Worm (Caenorhabditis elegans): Measurements from ENCODE around the gene F19F10.11.

Gene F19F10.11

DNA sequence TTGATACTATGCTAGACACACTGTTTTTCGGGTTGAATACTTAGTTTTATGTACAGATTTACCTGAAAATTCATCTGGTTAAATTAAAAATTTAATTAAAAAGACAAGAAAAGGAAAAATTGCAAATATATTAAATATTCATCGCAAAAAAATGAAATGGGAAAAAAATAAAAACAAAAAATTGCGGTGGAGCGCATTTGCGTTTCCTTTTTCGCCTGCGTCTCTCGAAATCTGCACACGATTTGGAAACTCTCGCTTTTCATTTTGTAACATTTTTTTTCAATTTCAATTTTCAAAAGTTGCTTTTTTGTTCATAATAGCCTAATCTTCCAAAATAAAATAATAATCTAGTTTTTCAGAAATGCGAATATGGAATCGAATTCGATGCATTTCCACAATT is at the start of gene F19F10.11, which contains the start of gene C50E3.5:
F19F10.11 (minus strand) TSS at position 68 of the 400 bp plus-strand sequence.
C50E3.5 (plus strand) TSS at position 360 of the 400 bp plus-strand sequence.
- TF ChIP-seq snpc-1.3 (tag; optimal IDR thresholded peaks at IDR 0.05; ENCODE audit: insufficient read depth): peak; percentile 60
- no peak for TF ChIP-seq D2030.7 (GFP tag; IDR thresholded peaks at IDR 0.05)
- peak; percentile 35 for TF ChIP-seq snpc-3.4 (tag; optimal IDR thresholded peaks at IDR 0.05)
- TF ChIP-seq sea-2 (GFP tag; IDR thresholded peaks at IDR 0.05): no peak
- TF ChIP-seq die-1 (tag; optimal IDR thresholded peaks at IDR 0.05): no peak
- TF ChIP-seq tbp1 (GFP tag; optimal IDR thresholded peaks at IDR 0.05): no peak
- TF ChIP-seq dox-1 (GFP tag; IDR thresholded peaks at IDR 0.05): 0 out of 2 replicates have a peak, but pooled peaks have one; percentile 27
- TF ChIP-seq attf-3 (GFP tag; conservative IDR thresholded peaks at IDR 0.05): no peak
- TF ChIP-seq mcd-1 (GFP tag; IDR thresholded peaks at IDR 0.05): peak; percentile 95
- no peak for TF ChIP-seq T07F8.4 (tag; optimal IDR thresholded peaks at IDR 0.05)
- TF ChIP-seq lin-54 (GFP tag; optimal IDR thresholded peaks at IDR 0.05): peak; percentile 30
- no peak for TF ChIP-seq pbrm-1 (GFP tag; IDR thresholded peaks at IDR 0.05)
- TF ChIP-seq Y79H2A.3 (GFP tag; conservative IDR thresholded peaks at IDR 0.05): no peak
- no peak for TF ChIP-seq F57C9.4 (tag; optimal IDR thresholded peaks at IDR 0.05)
- no peak for TF ChIP-seq unc-130 (GFP tag; optimal IDR thresholded peaks at IDR 0.05)
- TF ChIP-seq hmg-1.2 (GFP tag; IDR thresholded peaks at IDR 0.05): peak; percentile 98
- TF ChIP-seq snpc-1.1 (tag; optimal IDR thresholded peaks at IDR 0.05; ENCODE audit: insufficient read depth): peak; percentile 12
- TF ChIP-seq attf-5 (GFP tag; optimal IDR thresholded peaks at IDR 0.05): peak; percentile 91
- TF ChIP-seq lsl-1 (GFP tag; optimal IDR thresholded peaks at IDR 0.05): peak; percentile 28
- peak; percentile 60 for TF ChIP-seq madf-6 (GFP tag; IDR thresholded peaks at IDR 0.05)
- no peak for TF ChIP-seq zim-3 (tag; optimal IDR thresholded peaks at IDR 0.05)
- TF ChIP-seq hrde-1 (tag; optimal IDR thresholded peaks at IDR 0.05; ENCODE audit: borderline replicate concordance): no peak
- no peak for TF ChIP-seq Y95B8A.8 (GFP tag; IDR thresholded peaks at IDR 0.05)
- TF ChIP-seq Y67H2A.10 (GFP tag; conservative IDR thresholded peaks at IDR 0.05): no peak
- TF ChIP-seq sptf-2 (GFP tag; optimal IDR thresholded peaks at IDR 0.05): no peak
- TF ChIP-seq lin-35 (GFP tag; optimal IDR thresholded peaks at IDR 0.05): peak in 1 of 3 experiments; percentile 50
- peak; percentile 29 for TF ChIP-seq ztf-18 (tag; optimal IDR thresholded peaks at IDR 0.05)
- no peak for TF ChIP-seq somi-1 (GFP tag; optimal IDR thresholded peaks at IDR 0.05)
- TF ChIP-seq tlf-1 (GFP tag; optimal IDR thresholded peaks at IDR 0.05): no peak
- no peak for TF ChIP-seq hlh-12 (tag; optimal IDR thresholded peaks at IDR 0.05)
- no peak for TF ChIP-seq snpc-4 (GFP tag; optimal IDR thresholded peaks at IDR 0.05)
- peak in 3 of 4 experiments; percentile 12 to 34 (median 18) for TF ChIP-seq snpc-4 (tag; optimal IDR thresholded peaks at IDR 0.05)
- peak; percentile 45 for TF ChIP-seq F23B12.7 (tag; optimal IDR thresholded peaks at IDR 0.05; ENCODE audit: insufficient read depth)
- TF ChIP-seq T26A5.8 (tag; optimal IDR thresholded peaks at IDR 0.05): no peak
- TF ChIP-seq nhr-120 (GFP tag; IDR thresholded peaks at IDR 0.05): no peak
- no peak for TF ChIP-seq C17E4.6 (GFP tag; IDR thresholded peaks at IDR 0.05)

DNA sequence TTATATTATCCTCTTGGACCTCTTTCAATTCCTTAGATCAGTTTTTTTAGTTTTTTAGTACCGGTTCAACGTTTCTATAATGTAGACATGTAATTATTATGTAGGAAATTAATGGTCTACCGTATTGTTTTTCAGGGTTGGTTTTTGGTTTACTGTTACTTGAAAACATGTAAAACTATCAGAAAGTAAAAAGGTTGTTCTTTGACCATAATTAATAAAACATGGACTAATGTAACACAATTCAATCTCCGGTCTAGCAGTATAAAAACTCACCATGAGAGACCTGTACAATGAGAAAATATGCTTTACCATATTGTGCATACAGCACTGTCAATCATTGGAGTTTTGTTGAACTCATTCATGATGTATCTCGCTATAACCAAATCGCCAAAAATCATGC is 48.0 kb upstream of the F19F10.11 start, which contains the start of gene srd-29:
srd-29 (plus strand) TSS at position 301 of the 400 bp plus-strand sequence.
- TF ChIP-seq ceh-27 (GFP tag; optimal IDR thresholded peaks at IDR 0.05) (no peak), K12H6.12 (tag; optimal IDR thresholded peaks at IDR 0.05) (no peak), lin-26 (GFP tag; IDR thresholded peaks at IDR 0.05) (no peak), B0336.3 (GFP tag; IDR thresholded peaks at IDR 0.05) (no peak), egrh-3 (GFP tag; IDR thresholded peaks at IDR 0.05) (no peak), F33H1.4 (GFP tag; IDR thresholded peaks at IDR 0.05) (no peak), K11D2.4 (GFP tag; IDR thresholded peaks at IDR 0.05) (no peak), zim-3 (tag; optimal IDR thresholded peaks at IDR 0.05) (no peak), ztf-25 (GFP tag; IDR thresholded peaks at IDR 0.05) (no peak), hmg-20 (GFP tag; IDR thresholded peaks at IDR 0.05) (no peak), lsl-1 (GFP tag; optimal IDR thresholded peaks at IDR 0.05) (no peak), ztf-18 (tag; optimal IDR thresholded peaks at IDR 0.05) (no peak), dpl-1 (GFP tag; optimal IDR thresholded peaks at IDR 0.05) (no peak)

Data from whole organism, young adult.